Fruit fly (Drosophila melanogaster) whole organism, embryonic: Measurements from ENCODE around the gene pps.

Source experiments
- Abd-B ChIP-seq: fragments of 200-800 bp; sonication (Bioruptor generic); optimal IDR thresholded peaks from 2 replicates; lab custom pipeline; 2018; ENCODE audit warnings: missing biosample characterization, mild to moderate bottlenecking, missing genetic modification characterization, moderate library complexity
- B-H2 ChIP-seq: fragments of 200-800 bp; sonication (Bioruptor generic); optimal IDR thresholded peaks from 2 replicates; lab custom pipeline; 2018; ENCODE audit warnings: missing biosample characterization, mild to moderate bottlenecking, missing genetic modification characterization
- BEAF-32 ChIP-seq: fragments of 200-800 bp; sonication (Bioruptor generic); optimal IDR thresholded peaks from 3 replicates; lab custom pipeline; 2017; ENCODE audit warnings: missing biosample characterization, missing genetic modification characterization, mild to moderate bottlenecking, moderate library complexity, missing genetic modification reagents
- CG10147 ChIP-seq: fragments of 200-800 bp; sonication (Bioruptor generic); optimal IDR thresholded peaks from 2 replicates; lab custom pipeline; 2019; ENCODE audit warnings: missing biosample characterization, mild to moderate bottlenecking, missing genetic modification characterization, moderate library complexity
- CG1024 ChIP-seq: fragments of 200-800 bp; sonication (Bioruptor generic); IDR thresholded peaks from 2 replicates; pipeline ENCODE4 v1.3.6; 2022; ENCODE audit warnings: missing biosample characterization, missing genetic modification characterization
- CG10565 ChIP-seq: fragments of 200-800 bp; sonication (Bioruptor generic); optimal IDR thresholded peaks from 3 replicates; lab custom pipeline; 2016; ENCODE audit warnings: missing biosample characterization, mild to moderate bottlenecking, missing genetic modification characterization
- CG12299 ChIP-seq: fragments of 200-800 bp; sonication (Bioruptor generic); optimal IDR thresholded peaks from 2 replicates; lab custom pipeline; 2018; ENCODE audit warnings: missing biosample characterization, mild to moderate bottlenecking, missing genetic modification characterization
- CG32767 ChIP-seq: fragments of 200-800 bp; sonication (Bioruptor generic); IDR thresholded peaks from 2 replicates; pipeline ENCODE4 v1.3.6; 2022; ENCODE audit warnings: missing biosample characterization, missing genetic modification characterization
- CG33213 ChIP-seq: fragments of 200-800 bp; sonication (Bioruptor generic); optimal IDR thresholded peaks from 3 replicates; lab custom pipeline; 2016; ENCODE audit warnings: missing biosample characterization, missing genetic modification characterization
- CG5245 ChIP-seq: fragments of 200-800 bp; sonication (Bioruptor generic); optimal IDR thresholded peaks from 3 replicates; lab custom pipeline; 2016; ENCODE audit warnings: missing biosample characterization, missing genetic modification characterization
- CG7745 ChIP-seq: fragments of 200-800 bp; sonication (Bioruptor generic); optimal IDR thresholded peaks from 2 replicates; lab custom pipeline; 2018; ENCODE audit warnings: missing biosample characterization, mild to moderate bottlenecking, missing genetic modification characterization, moderate library complexity
- CG7987 ChIP-seq: fragments of 200-800 bp; sonication (Bioruptor generic); optimal IDR thresholded peaks from 2 replicates; lab custom pipeline; 2018; ENCODE audit warnings: missing biosample characterization, mild to moderate bottlenecking, missing genetic modification characterization, moderate library complexity
- CkIIα-i1 ChIP-seq: fragments of 200-800 bp; sonication (Bioruptor generic); IDR thresholded peaks from 2 replicates; pipeline ENCODE4 v1.3.6; 2022; ENCODE audit warnings: missing biosample characterization, missing genetic modification characterization
- Dbx ChIP-seq: fragments of 200-800 bp; sonication (Bioruptor generic); IDR thresholded peaks from 3 replicates; pipeline ENCODE4 v1.3.6; 2022; ENCODE audit warnings: missing biosample characterization, missing genetic modification characterization
- Dip2 ChIP-seq: fragments of 200-800 bp; sonication (Bioruptor generic); IDR thresholded peaks from 2 replicates; pipeline ENCODE4 v1.3.6; 2022; ENCODE audit warnings: missing biosample characterization, missing genetic modification characterization
- Ets65A ChIP-seq: fragments of 200-800 bp; sonication (Bioruptor generic); peaks from one replicate; lab custom pipeline; 2016; ENCODE audit warnings: missing biosample characterization, missing genetic modification characterization
- GATAe ChIP-seq: fragments of 200-800 bp; sonication (Bioruptor generic); conservative IDR thresholded peaks from 2 replicates; pipeline ENCODE4 v1.3.6; 2022; ENCODE audit warnings: missing biosample characterization, missing genetic modification characterization
- HHEX ChIP-seq: fragments of 200-800 bp; sonication (Bioruptor generic); optimal IDR thresholded peaks from 3 replicates; lab custom pipeline; 2017; ENCODE audit warnings: missing biosample characterization, mild to moderate bottlenecking, missing genetic modification characterization, missing genetic modification reagents
- Hmr ChIP-seq: fragments of 200-800 bp; sonication (Bioruptor generic); optimal IDR thresholded peaks from 3 replicates; lab custom pipeline; 2017; ENCODE audit warnings: mild to moderate bottlenecking, missing biosample characterization, missing genetic modification reagents, missing genetic modification characterization
- MBD-R2 ChIP-seq: fragments of 200-800 bp; sonication (Bioruptor generic); IDR thresholded peaks from 2 replicates; pipeline ENCODE4 v1.3.6; 2022; ENCODE audit warnings: missing biosample characterization, missing genetic modification characterization
- Meics ChIP-seq: fragments of 200-800 bp; sonication (Bioruptor generic); optimal IDR thresholded peaks from 2 replicates; lab custom pipeline; 2017; ENCODE audit warnings: missing biosample characterization, mild to moderate bottlenecking, missing genetic modification characterization
- Ravus ChIP-seq: fragments of 200-800 bp; sonication (Bioruptor generic); IDR thresholded peaks from 2 replicates; pipeline ENCODE4 v1.3.6; 2022; ENCODE audit warnings: missing biosample characterization, missing genetic modification characterization
- Trl ChIP-seq, 3 experiments: fragments of >200 bp in 2 of 3; fragments of 200-800 bp in 1 of 3; sonication (Bioruptor generic) in 1 of 3; optimal IDR thresholded peaks; 2 replicates in 1 of 3; 3 replicates in 2 of 3; lab custom pipeline; 2016 to 2017; ENCODE audit warnings: missing biosample characterization in 1 of 3, missing genetic modification characterization in 1 of 3
- cg ChIP-seq: fragments of 200-800 bp; sonication (Bioruptor generic); optimal IDR thresholded peaks from 3 replicates; lab custom pipeline; 2019; ENCODE audit warnings: missing biosample characterization, mild to moderate bottlenecking, missing genetic modification characterization, moderate library complexity
- chn ChIP-seq: fragments of 200-800 bp; sonication (Bioruptor generic); optimal IDR thresholded peaks from 2 replicates; lab custom pipeline; 2016; ENCODE audit warnings: missing biosample characterization, missing genetic modification characterization
- crp ChIP-seq, 2 experiments: fragments of 200-800 bp; sonication (Bioruptor generic); optimal IDR thresholded peaks; 2 replicates in 1 of 2; 3 replicates in 1 of 2; lab custom pipeline; 2017; ENCODE audit warnings: missing biosample characterization in 2 of 2, missing genetic modification characterization in 2 of 2, mild to moderate bottlenecking in 1 of 2, moderate library complexity in 1 of 2
- fd96Cb ChIP-seq: fragments of 200-800 bp; sonication (Bioruptor generic); optimal IDR thresholded peaks from 2 replicates; lab custom pipeline; 2018; ENCODE audit warnings: missing biosample characterization, mild to moderate bottlenecking, missing genetic modification characterization, moderate library complexity
- ftz-f1 ChIP-seq: fragments of 200-800 bp; sonication (Bioruptor generic); optimal IDR thresholded peaks from 2 replicates; lab custom pipeline; 2016; ENCODE audit warnings: missing biosample characterization, missing genetic modification characterization
- gfzf ChIP-seq: fragments of 200-800 bp; sonication (Bioruptor generic); optimal IDR thresholded peaks from 2 replicates; lab custom pipeline; 2016; ENCODE audit warnings: missing biosample characterization, mild to moderate bottlenecking, missing genetic modification characterization, moderate library complexity
- grau ChIP-seq: fragments of 200-800 bp; optimal IDR thresholded peaks from 3 replicates; lab custom pipeline; 2019; ENCODE audit warnings: missing biosample characterization, mild to moderate bottlenecking, missing genetic modification characterization, moderate library complexity
- her ChIP-seq: fragments of 200-800 bp; sonication (Bioruptor generic); optimal IDR thresholded peaks from 2 replicates; lab custom pipeline; 2016; ENCODE audit warnings: missing biosample characterization, missing genetic modification characterization
- ind ChIP-seq: fragments of 200-800 bp; sonication (Bioruptor generic); optimal IDR thresholded peaks from 3 replicates; lab custom pipeline; 2016; ENCODE audit warnings: missing biosample characterization, missing genetic modification characterization
- jumu ChIP-seq: fragments of 200-800 bp; sonication (Bioruptor generic); optimal IDR thresholded peaks from 3 replicates; lab custom pipeline; 2016; ENCODE audit warnings: missing biosample characterization, missing genetic modification characterization
- maf-S ChIP-seq: fragments of 200-800 bp; sonication (Bioruptor generic); optimal IDR thresholded peaks from 2 replicates; lab custom pipeline; 2016; ENCODE audit warnings: missing biosample characterization, missing genetic modification characterization
- nerfin-1 ChIP-seq: fragments of 200-800 bp; sonication (Bioruptor generic); optimal IDR thresholded peaks from 3 replicates; lab custom pipeline; 2019; ENCODE audit warnings: missing biosample characterization, mild to moderate bottlenecking, missing genetic modification characterization, moderate library complexity
- oc ChIP-seq: fragments of 200-800 bp; sonication (Bioruptor generic); optimal IDR thresholded peaks from 2 replicates; lab custom pipeline; 2018; ENCODE audit warnings: missing biosample characterization, mild to moderate bottlenecking, missing genetic modification characterization, moderate library complexity
- otp ChIP-seq: fragments of 200-800 bp; sonication (Bioruptor generic); IDR thresholded peaks from 3 replicates; pipeline ENCODE4, ENCODE4 v1.3.6; 2022; ENCODE audit warnings: missing biosample characterization, missing genetic modification characterization
- pan ChIP-seq, 4 experiments: fragments of >200 bp in 3 of 4; fragments of 200-800 bp in 1 of 4; sonication (Bioruptor generic) in 1 of 4; optimal IDR thresholded peaks in 3 of 4; IDR thresholded peaks in 1 of 4; 2 replicates each; pipeline versions ENCODE4 v1.3.6 to Lab custom; 2017 to 2022; ENCODE audit warnings: missing biosample characterization in 2 of 4, missing genetic modification characterization in 2 of 4, mixed read lengths in 1 of 4
- sd ChIP-seq: fragments of 200-800 bp; sonication (Bioruptor generic); optimal IDR thresholded peaks from 3 replicates; lab custom pipeline; 2018; ENCODE audit warnings: missing biosample characterization, mild to moderate bottlenecking, missing genetic modification characterization, moderate library complexity
- sima ChIP-seq: fragments of 200-800 bp; sonication (Bioruptor generic); optimal IDR thresholded peaks from 2 replicates; lab custom pipeline; 2016; ENCODE audit warnings: missing biosample characterization, missing genetic modification characterization
- so ChIP-seq: fragments of 200-800 bp; sonication (Bioruptor generic); IDR thresholded peaks from 3 replicates; pipeline ENCODE4 v1.3.6; 2022; ENCODE audit warnings: missing biosample characterization, missing genetic modification characterization
- sob ChIP-seq: fragments of 200-800 bp; sonication (Bioruptor generic); IDR thresholded peaks from 2 replicates; pipeline ENCODE4 v1.3.6; 2022; ENCODE audit warnings: missing biosample characterization, missing genetic modification characterization
- sr ChIP-seq: fragments of 200-800 bp; sonication (Bioruptor generic); IDR thresholded peaks from 3 replicates; pipeline ENCODE4 v1.3.6; 2022; ENCODE audit warnings: missing biosample characterization, missing genetic modification characterization
- stc ChIP-seq: fragments of 200-800 bp; sonication (Bioruptor generic); IDR thresholded peaks from 2 replicates; pipeline ENCODE4 v1.3.6; 2022; ENCODE audit warnings: missing biosample characterization, missing genetic modification characterization
- trem ChIP-seq: fragments of 200-800 bp; optimal IDR thresholded peaks from 3 replicates; lab custom pipeline; 2019; ENCODE audit warnings: missing biosample characterization, mild to moderate bottlenecking, missing genetic modification characterization, moderate library complexity
- usp ChIP-seq: fragments of >200 bp; optimal IDR thresholded peaks from 2 replicates; lab custom pipeline; 2017; ENCODE audit warnings: missing biosample characterization, missing genetic modification characterization
- vnd ChIP-seq: fragments of 200-800 bp; sonication (Bioruptor generic); IDR thresholded peaks from 3 replicates; pipeline ENCODE4 v1.3.6; 2022; ENCODE audit warnings: missing biosample characterization, missing genetic modification characterization; ENCODE audit not compliant: partially characterized antibody
- wor ChIP-seq: fragments of 200-800 bp; sonication (Bioruptor generic); IDR thresholded peaks from 2 replicates; pipeline ENCODE4 v1.3.6; 2022; ENCODE audit warnings: missing biosample characterization, missing genetic modification characterization

Gene pps

dm6 chr3R:12442601-12443533, 29.2 kb downstream of the pps start (continued):
- no peak for TF ChIP-seq sob (GFP tag; lab: Robert Waterston, UW)
- no peak for TF ChIP-seq her (GFP tag; lab: Kevin White, UChicago)
- TF ChIP-seq CG33213 (GFP tag; lab: Kevin White, UChicago) = no peak
- TF ChIP-seq CkIIα-i1 = no peak
- TF ChIP-seq fd96Cb = no peak
- TF ChIP-seq GATAe (GFP tag; lab: Robert Waterston, UW) = no peak
- TF ChIP-seq HHEX (GFP tag; lab: Kevin White, UChicago) = peak; percentile 5
- no peak for TF ChIP-seq oc (tag; lab: Kevin White, UChicago)
- no peak for TF ChIP-seq otp (GFP tag; lab: Robert Waterston, UW)
- peak; percentile 9 for TF ChIP-seq cg (GFP tag; lab: Kevin White, UChicago)
- peak; percentile 64 for TF ChIP-seq ftz-f1 (GFP tag; lab: Kevin White, UChicago)
- TF ChIP-seq Ravus = no peak
- no peak for TF ChIP-seq CG32767 (GFP tag; lab: Robert Waterston, UW)
- no peak for TF ChIP-seq Ets65A
- TF ChIP-seq Trl (optimal IDR thresholded peaks at IDR 0.05; lab: Kevin White, UChicago) = peak; percentile 15 to 76
- no peak for TF ChIP-seq Trl (GFP tag; optimal IDR thresholded peaks at IDR 0.05; lab: Kevin White, UChicago)
- TF ChIP-seq CG7745 (tag; lab: Kevin White, UChicago) = no peak
- peak; percentile 49 for TF ChIP-seq Hmr (GFP tag; lab: Kevin White, UChicago)
- peak; percentile 64 for TF ChIP-seq grau (tag; lab: Kevin White, UChicago)
- TF ChIP-seq BEAF-32 (GFP tag; lab: Kevin White, UChicago) = no peak
- no peak for TF ChIP-seq usp (GFP tag; lab: Kevin White, UChicago)
- TF ChIP-seq CG10565 = no peak
- no peak for TF ChIP-seq Abd-B
- TF ChIP-seq stc (GFP tag; lab: Robert Waterston, UW) = 0 out of 2 replicates have a peak, but pooled peaks have one; percentile 24
- TF ChIP-seq Dip2 (GFP tag; lab: Robert Waterston, UW) = no peak
- no peak for TF ChIP-seq MBD-R2 (GFP tag; lab: Robert Waterston, UW)
- no peak for TF ChIP-seq chn (GFP tag; lab: Kevin White, UChicago)
- no peak for TF ChIP-seq CG5245 (GFP tag; lab: Kevin White, UChicago)
- peak; percentile 39 for TF ChIP-seq ind (GFP tag; lab: Kevin White, UChicago)
- no peak for TF ChIP-seq crp (GFP tag; optimal IDR thresholded peaks at IDR 0.05; lab: Kevin White, UChicago)
- TF ChIP-seq CG12299 (tag; lab: Kevin White, UChicago) = no peak
- no peak for TF ChIP-seq sr (GFP tag; lab: Robert Waterston, UW)
- TF ChIP-seq jumu (GFP tag; lab: Kevin White, UChicago) = no peak
- TF ChIP-seq Meics (GFP tag; lab: Kevin White, UChicago) = peak; percentile 60
- peak; percentile 7; the same call in 1 of the 3 replicates for TF ChIP-seq so (GFP tag; lab: Robert Waterston, UW)
- peak; percentile 22 for TF ChIP-seq sd (tag; lab: Kevin White, UChicago)
- TF ChIP-seq wor (GFP tag; lab: Robert Waterston, UW) = no peak
- TF ChIP-seq CG7987 (GFP tag; lab: Kevin White, UChicago) = peak; percentile 99
- TF ChIP-seq CG10147 = no peak
- no peak for TF ChIP-seq vnd (GFP tag; lab: Robert Waterston, UW)
- no peak for TF ChIP-seq B-H2
- TF ChIP-seq gfzf (GFP tag; lab: Kevin White, UChicago) = no peak
- TF ChIP-seq maf-S = no peak
- TF ChIP-seq trem (tag; lab: Kevin White, UChicago) = no peak
- TF ChIP-seq CG1024 (GFP tag; lab: Robert Waterston, UW) = no peak
- no peak for TF ChIP-seq sima
- no peak for TF ChIP-seq pan (optimal IDR thresholded peaks at IDR 0.05; lab: Kevin White, UChicago)
- no peak for TF ChIP-seq pan (GFP tag; optimal IDR thresholded peaks at IDR 0.05 in 1 of 2, IDR thresholded peaks at IDR 0.05 in 1 of 2)
- TF ChIP-seq Dbx (GFP tag; lab: Robert Waterston, UW) = peak; percentile 24; the same call in 1 of the 3 replicates
- no peak for TF ChIP-seq nerfin-1
